Fruit fly (Drosophila melanogaster) whole organism, wandering third instar larva: ENCODE data around the gene Nep3.
"Not testable (repeated sequence)": the region's sequence is repeated elsewhere in the genome, so short reads cannot be mapped to it uniquely, and the experiment has no call there.

ENCODE experiments used
- CG32264 ChIP-seq: fragments of 200-800 bp; sonication (Bioruptor generic); optimal IDR thresholded peaks from 2 replicates; lab custom pipeline; 2016; ENCODE audit warnings: missing biosample characterization, missing genetic modification characterization
- HLH106 ChIP-seq: fragments of 200-800 bp; optimal IDR thresholded peaks from 3 replicates; lab custom pipeline; 2019; ENCODE audit warnings: missing biosample characterization, mild to moderate bottlenecking, missing genetic modification characterization, moderate library complexity
- Hr83 ChIP-seq: fragments of 200-300 bp; sonication (Bioruptor generic); optimal IDR thresholded peaks from 2 replicates; lab custom pipeline; 2016; ENCODE audit warnings: missing biosample characterization, mild to moderate bottlenecking, missing genetic modification characterization, moderate library complexity; ENCODE audit not compliant: poor library complexity, severe bottlenecking
- Jra ChIP-seq: sonication (Bioruptor generic); optimal IDR thresholded peaks from 2 replicates; lab custom pipeline; 2016; ENCODE audit warnings: missing biosample characterization, missing genetic modification characterization
- Myc ChIP-seq: fragments of >200 bp; optimal IDR thresholded peaks from 2 replicates; lab custom pipeline; 2017
- Sp1 ChIP-seq: fragments of 200-800 bp; sonication (Bioruptor generic); optimal IDR thresholded peaks from 3 replicates; lab custom pipeline; 2019; ENCODE audit warnings: missing biosample characterization, mild to moderate bottlenecking, missing genetic modification characterization, moderate library complexity
- br ChIP-seq: fragments of 200-800 bp; sonication (Bioruptor generic); optimal IDR thresholded peaks from 2 replicates; lab custom pipeline; 2016; ENCODE audit warnings: missing biosample characterization, missing genetic modification characterization
- dl ChIP-seq, 2 experiments: fragments of 175-275, 200-275 bp in 1 of 2; fragments of 200-275 bp in 1 of 2; sonication (Bioruptor generic); optimal IDR thresholded peaks; lab custom pipeline; 2018; ENCODE audit warnings: mild to moderate bottlenecking in 2 of 2, missing biosample characterization in 2 of 2, missing genetic modification characterization in 2 of 2, moderate library complexity in 2 of 2; ENCODE audit not compliant: partially characterized antibody in 2 of 2, insufficient read depth in 1 of 2
- dsf ChIP-seq: sonication (Bioruptor generic); optimal IDR thresholded peaks from 2 replicates; lab custom pipeline; 2016; ENCODE audit warnings: missing biosample characterization, missing genetic modification characterization, borderline replicate concordance
- ey ChIP-seq: fragments of 200-800 bp; sonication (Bioruptor generic); optimal IDR thresholded peaks from 2 replicates; lab custom pipeline; 2016; ENCODE audit warnings: missing biosample characterization, missing genetic modification characterization
- foxo ChIP-seq, 2 experiments: fragments of 200-800 bp; sonication (Bioruptor generic); optimal IDR thresholded peaks; 2 replicates in 1 of 2; 3 replicates in 1 of 2; lab custom pipeline; 2016 to 2017; ENCODE audit warnings: missing biosample characterization in 2 of 2, missing genetic modification characterization in 2 of 2
- fru ChIP-seq: fragments of 200-800 bp; sonication (Bioruptor generic); optimal IDR thresholded peaks from 3 replicates; lab custom pipeline; 2016; ENCODE audit warnings: missing biosample characterization, mild to moderate bottlenecking, missing genetic modification characterization
- h ChIP-seq: fragments of 200-800 bp; sonication (Bioruptor generic); optimal IDR thresholded peaks from 3 replicates; lab custom pipeline; 2016; ENCODE audit warnings: missing biosample characterization, mild to moderate bottlenecking, missing genetic modification characterization
- psq ChIP-seq: fragments of 200-800 bp; sonication (Bioruptor generic); optimal IDR thresholded peaks from 3 replicates; lab custom pipeline; 2017; ENCODE audit warnings: missing biosample characterization, mild to moderate bottlenecking, missing genetic modification characterization, moderate library complexity
- rgr ChIP-seq: fragments of 200-800 bp; sonication (Bioruptor generic); optimal IDR thresholded peaks from 3 replicates; lab custom pipeline; 2016; ENCODE audit warnings: missing biosample characterization, mild to moderate bottlenecking, missing genetic modification characterization
- sage ChIP-seq: fragments of 200-800 bp; sonication (Bioruptor generic); optimal IDR thresholded peaks from 2 replicates; lab custom pipeline; 2016; ENCODE audit warnings: missing biosample characterization, mild to moderate bottlenecking, missing genetic modification characterization
- tai ChIP-seq: sonication (Bioruptor generic); optimal IDR thresholded peaks from 2 replicates; lab custom pipeline; 2016; ENCODE audit warnings: missing biosample characterization, missing genetic modification characterization
- usp ChIP-seq: fragments of >200 bp; optimal IDR thresholded peaks from 2 replicates; lab custom pipeline; 2017; ENCODE audit warnings: missing biosample characterization, missing genetic modification characterization
- woc ChIP-seq: sonication (Bioruptor generic); optimal IDR thresholded peaks from 2 replicates; lab custom pipeline; 2016; ENCODE audit warnings: missing biosample characterization, mild to moderate bottlenecking, missing genetic modification characterization

Gene Nep3

dm6 chrX:19960881-19961347 lies at the start of gene Nep3:
TSS of gene Nep3 (plus strand) at chrX:19961297.
- TF ChIP-seq tai (GFP tag; lab: Kevin White, UChicago) (no peak), br (GFP tag; lab: Kevin White, UChicago) (no peak), foxo (GFP tag; optimal IDR thresholded peaks at IDR 0.05; lab: Kevin White, UChicago) (no peak), Hr83 (GFP tag; lab: Kevin White, UChicago) (no peak)

DNA sequence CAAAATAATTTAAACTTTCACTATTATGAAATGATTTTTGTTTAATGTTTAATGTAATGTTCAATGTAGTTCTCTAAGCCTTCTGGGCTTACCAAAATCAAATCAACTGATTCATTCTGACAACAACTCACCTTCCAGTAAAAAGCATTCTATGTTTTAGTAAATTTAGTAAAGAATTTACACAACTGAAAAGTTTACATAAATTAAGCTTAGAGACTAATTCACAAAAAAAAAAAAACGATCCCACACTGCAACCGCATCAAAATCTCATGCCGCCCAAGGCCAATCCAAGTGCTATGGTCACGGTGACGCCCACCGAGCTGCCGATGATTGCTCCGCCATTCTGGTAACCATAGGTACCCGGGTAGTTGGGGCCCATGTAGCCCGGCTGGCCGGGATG lies 45.9 kb upstream of the Nep3 start, which contains the start of gene CG45487:
TSS of gene CG45487 (minus strand) at position 101 of the 400 bp plus-strand sequence.
- not testable (repeated sequence) for TF ChIP-seq CG32264, br, usp (GFP tag; lab: Kevin White, UChicago)

dm6 chrX:19920335-19920734 lies 40.8 kb upstream of the Nep3 start, which contains the start of gene CG45488:
TSS of gene CG45488 (minus strand) at chrX:19920435.
- not testable (repeated sequence) for TF ChIP-seq woc; rgr (GFP tag; lab: Kevin White, UChicago); h (GFP tag; lab: Kevin White, UChicago)

DNA sequence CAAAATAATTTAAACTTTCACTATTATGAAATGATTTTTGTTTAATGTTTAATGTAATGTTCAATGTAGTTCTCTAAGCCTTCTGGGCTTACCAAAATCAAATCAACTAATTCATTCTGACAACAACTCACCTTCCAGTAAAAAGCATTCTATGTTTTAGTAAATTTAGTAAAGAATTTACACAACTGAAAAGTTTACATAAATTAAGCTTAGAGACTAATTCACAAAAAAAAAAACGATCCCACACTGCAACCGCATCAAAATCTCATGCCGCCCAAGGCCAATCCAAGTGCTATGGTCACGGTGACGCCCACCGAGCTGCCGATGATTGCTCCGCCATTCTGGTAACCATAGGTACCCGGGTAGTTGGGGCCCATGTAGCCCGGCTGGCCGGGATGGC lies 32.0 kb upstream of the Nep3 start, which contains the start of gene CG45489:
TSS of gene CG45489 (minus strand) at position 101 of the 400 bp plus-strand sequence.
- not testable (repeated sequence) for TF ChIP-seq fru (GFP tag; lab: Kevin White, UChicago); HLH106; woc

DNA sequence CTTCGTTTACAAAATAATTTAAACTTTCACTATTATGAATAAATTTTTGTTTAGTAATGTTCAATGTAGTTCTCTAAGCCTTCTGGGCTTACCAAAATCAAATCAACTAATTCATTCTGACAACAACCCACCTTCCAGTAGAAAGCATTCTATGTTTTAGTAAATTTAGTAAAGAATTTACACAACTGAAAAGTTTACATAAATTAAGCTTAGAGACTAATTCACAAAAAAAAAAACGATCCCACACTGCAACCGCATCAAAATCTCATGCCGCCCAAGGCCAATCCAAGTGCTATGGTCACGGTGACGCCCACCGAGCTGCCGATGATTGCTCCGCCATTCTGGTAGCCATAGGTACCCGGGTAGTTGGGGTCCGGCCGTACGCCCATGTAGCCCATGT lies 26.9 kb upstream of the Nep3 start, which contains the start of gene CG45490:
TSS of gene CG45490 (minus strand) at position 101 of the 400 bp plus-strand sequence.
- TF ChIP-seq rgr, dsf, Sp1 (GFP tag; lab: Kevin White, UChicago): not testable (repeated sequence)

dm6 chrX:19938894-19939293 lies 22.2 kb upstream of the Nep3 start, which contains the start of gene CG45491:
TSS of gene CG45491 (minus strand) at chrX:19938994.
- TF ChIP-seq psq; Jra (GFP tag; lab: Kevin White, UChicago); Myc: not testable (repeated sequence)

dm6 chrX:19944047-19944446 lies 17.1 kb upstream of the Nep3 start, which contains the start of gene CG45492:
TSS of gene CG45492 (minus strand) at chrX:19944147.
- not testable (repeated sequence) for TF ChIP-seq Hr83 (GFP tag; lab: Kevin White, UChicago); sage (GFP tag; lab: Kevin White, UChicago); woc
- TF ChIP-seq, all 38 proteins: peak for 0; not testable (repeated sequence) for 38

DNA sequence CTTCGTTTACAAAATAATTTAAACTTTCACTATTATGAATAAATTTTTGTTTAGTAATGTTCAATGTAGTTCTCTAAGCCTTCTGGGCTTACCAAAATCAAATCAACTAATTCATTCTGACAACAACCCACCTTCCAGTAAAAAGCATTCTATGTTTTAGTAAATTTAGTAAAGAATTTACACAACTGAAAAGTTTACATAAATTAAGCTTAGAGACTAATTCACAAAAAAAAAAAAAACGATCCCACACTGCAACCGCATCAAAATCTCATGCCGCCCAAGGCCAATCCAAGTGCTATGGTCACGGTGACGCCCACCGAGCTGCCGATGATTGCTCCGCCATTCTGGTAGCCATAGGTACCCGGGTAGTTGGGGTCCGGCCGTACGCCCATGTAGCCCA lies 12.3 kb upstream of the Nep3 start, which contains the start of gene CG45493:
TSS of gene CG45493 (minus strand) at position 101 of the 400 bp plus-strand sequence.
- not testable (repeated sequence) for TF ChIP-seq dsf, fru, Hr83 (GFP tag; lab: Kevin White, UChicago)

- TF ChIP-seq sage (GFP tag; lab: Kevin White, UChicago); ey (GFP tag; lab: Kevin White, UChicago); dl (GFP tag; optimal IDR thresholded peaks at IDR 0.05; lab: Kevin White, UChicago; ENCODE audit: insufficient read depth in 1 of 2, partially characterized antibody in 2 of 2): not testable (repeated sequence)
Observed at dm6 chrX:19953508-19953907, 7.6 kb upstream of the Nep3 start, which contains the start of gene CG45494. TSS of gene CG45494 (minus strand) at chrX:19953608.
